Fruit fly (Drosophila melanogaster) whole organism, pupa: Measurements from ENCODE around the gene CG14610.

Experiments used
- CG10348 ChIP-seq: fragments of 200-800 bp; sonication (Bioruptor generic); IDR thresholded peaks from 2 replicates; pipeline ENCODE4 v1.3.6; 2022; ENCODE audit warnings: missing biosample characterization, missing genetic modification characterization
- CG13204 ChIP-seq: fragments of 200-800 bp; sonication (Bioruptor generic); optimal IDR thresholded peaks from 2 replicates; lab custom pipeline; 2018; ENCODE audit warnings: missing biosample characterization, mild to moderate bottlenecking, missing genetic modification characterization, moderate library complexity
- CG14655 ChIP-seq: fragments of 200-800 bp; sonication (Bioruptor generic); optimal IDR thresholded peaks from 3 replicates; lab custom pipeline; 2017; ENCODE audit warnings: mild to moderate bottlenecking, missing biosample characterization, missing genetic modification reagents, missing genetic modification characterization
- CG15710 ChIP-seq: fragments of 200-800 bp; sonication (Bioruptor generic); optimal IDR thresholded peaks from 2 replicates; lab custom pipeline; 2018; ENCODE audit warnings: missing biosample characterization, mild to moderate bottlenecking, missing genetic modification characterization, moderate library complexity
- CG32121 ChIP-seq: fragments of 200-800 bp; sonication (Bioruptor generic); IDR thresholded peaks from 2 replicates; pipeline ENCODE4 v1.3.6; 2022; ENCODE audit warnings: missing biosample characterization, missing genetic modification characterization
- CG34367 ChIP-seq: fragments of 200-800 bp; sonication (Bioruptor generic); optimal IDR thresholded peaks from 2 replicates; lab custom pipeline; 2018; ENCODE audit warnings: missing biosample characterization, mild to moderate bottlenecking, missing genetic modification characterization
- CG4496 ChIP-seq: fragments of 200-800 bp; sonication (Bioruptor generic); IDR thresholded peaks from 3 replicates; pipeline ENCODE4 v1.3.6; 2022; ENCODE audit warnings: missing biosample characterization, missing genetic modification characterization
- CG8301 ChIP-seq: fragments of 200-800 bp; sonication (Bioruptor generic); optimal IDR thresholded peaks from 2 replicates; lab custom pipeline; 2018; ENCODE audit warnings: missing biosample characterization, mild to moderate bottlenecking, missing genetic modification characterization
- D1 ChIP-seq: fragments of 200-800 bp; sonication (Bioruptor generic); optimal IDR thresholded peaks from 2 replicates; lab custom pipeline; 2018; ENCODE audit warnings: missing biosample characterization, mild to moderate bottlenecking, missing genetic modification characterization, moderate library complexity
- Pif1A ChIP-seq: fragments of 200-800 bp; sonication (Bioruptor generic); optimal IDR thresholded peaks from 3 replicates; lab custom pipeline; 2016; ENCODE audit warnings: missing biosample characterization, missing genetic modification characterization
- fd96Ca ChIP-seq: fragments of 200-800 bp; sonication (Bioruptor generic); IDR thresholded peaks from 3 replicates; pipeline ENCODE4 v1.3.6; 2022; ENCODE audit warnings: missing biosample characterization, missing genetic modification characterization

- TF ChIP-seq CG13204 (GFP tag; lab: Kevin White, UChicago) = no peak
- no peak for TF ChIP-seq CG14655 (GFP tag; lab: Kevin White, UChicago)
- no peak for TF ChIP-seq CG32121 (GFP tag; lab: Robert Waterston, UW)
- no peak for TF ChIP-seq CG4496 (GFP tag; lab: Robert Waterston, UW)
- no peak for TF ChIP-seq CG34367
- TF ChIP-seq D1 (tag; lab: Kevin White, UChicago) = no peak
- no peak for TF ChIP-seq CG15710 (tag; lab: Kevin White, UChicago)
- no peak for TF ChIP-seq fd96Ca (GFP tag; lab: Robert Waterston, UW)
- TF ChIP-seq Pif1A (GFP tag; lab: Kevin White, UChicago) = no peak
- TF ChIP-seq CG8301 (tag; lab: Kevin White, UChicago) = no peak
- TF ChIP-seq CG10348 (GFP tag; lab: Robert Waterston, UW) = no peak
Observed at dm6 chr3R:7104308-7104707, 39.8 kb downstream of the CG14610 start.
